Worm (Caenorhabditis elegans) whole organism, L4 larva: ENCODE measurements around the gene fbxb-99.
A peak's percentile ranks its signal among the peaks of the same experiment; 100 is the strongest.

Experiments used
- F10B5.3 ChIP-seq: sonication (generic microtip); optimal IDR thresholded peaks from 2 replicates; lab custom pipeline; 2016; ENCODE audit warnings: mild to moderate bottlenecking, missing genetic modification characterization, missing compliant biosample characterization
- F44E2.7 ChIP-seq: fragments of 200-800 bp; sonication (Bioruptor generic); IDR thresholded peaks from 2 replicates; pipeline ENCODE4 v2.1.2; 2022; ENCODE audit warnings: missing genetic modification characterization, missing compliant biosample characterization
- R02D3.7 ChIP-seq: fragments of 150-350 bp; sonication (generic microtip); optimal IDR thresholded peaks from 3 replicates; lab custom pipeline; 2014; ENCODE audit warnings: missing biosample characterization, missing genetic modification characterization
- Y105C5A.15 ChIP-seq: fragments of 200-800 bp; sonication (Bioruptor generic); IDR thresholded peaks from 2 replicates; pipeline ENCODE4 v1.3.6; 2022; ENCODE audit warnings: missing genetic modification characterization, missing compliant biosample characterization
- Y5F2A.4 ChIP-seq: fragments of 200-800 bp; sonication (Bioruptor generic); optimal IDR thresholded peaks from 2 replicates; lab custom pipeline; 2018; ENCODE audit warnings: mild to moderate bottlenecking, missing genetic modification characterization, missing compliant biosample characterization
- Y75B8A.6 ChIP-seq: fragments of 200-800 bp; sonication (Bioruptor generic); IDR thresholded peaks from 2 replicates; pipeline ENCODE4 v1.3.6; 2022; ENCODE audit warnings: missing genetic modification reagents, missing genetic modification characterization, missing compliant biosample characterization
- ZK546.5 ChIP-seq, 2 experiments: sonication (generic microtip); optimal IDR thresholded peaks; 2 replicates each; lab custom pipeline; 2017; ENCODE audit warnings: missing biosample characterization in 2 of 2, missing genetic modification characterization in 2 of 2
- arid-1 ChIP-seq: fragments of 200-800 bp; sonication (Bioruptor generic); conservative IDR thresholded peaks from 2 replicates; pipeline ENCODE4 v1.3.6; 2022; ENCODE audit warnings: missing genetic modification reagents, missing genetic modification characterization, missing compliant biosample characterization
- ceh-20 ChIP-seq: fragments of 200-800 bp; sonication (Bioruptor generic); IDR thresholded peaks from 2 replicates; pipeline ENCODE4 v1.3.6; 2022; ENCODE audit warnings: missing genetic modification reagents, missing genetic modification characterization, missing compliant biosample characterization
- ceh-62 ChIP-seq: sonication (generic microtip); optimal IDR thresholded peaks from 2 replicates; lab custom pipeline; 2017; ENCODE audit warnings: missing biosample characterization, missing genetic modification characterization
- ceh-82 ChIP-seq: sonication (generic microtip); optimal IDR thresholded peaks from 2 replicates; lab custom pipeline; 2017; ENCODE audit warnings: missing biosample characterization, missing genetic modification characterization
- ces-1 ChIP-seq: fragments of 150-350 bp; sonication (generic microtip); optimal IDR thresholded peaks from 4 replicates; lab custom pipeline; 2014; ENCODE audit warnings: missing biosample characterization, missing genetic modification reagents, missing genetic modification characterization
- cey-2 ChIP-seq: sonication (generic microtip); optimal IDR thresholded peaks from 3 replicates; lab custom pipeline; 2017; ENCODE audit warnings: missing genetic modification characterization, mild to moderate bottlenecking, missing compliant biosample characterization, antibody characterized with exemption, borderline replicate concordance; ENCODE audit not compliant: insufficient read depth
- daf-12 ChIP-seq: fragments of 150-350 bp; optimal IDR thresholded peaks from 2 replicates; lab custom pipeline; 2014; ENCODE audit warnings: missing biosample characterization, missing genetic modification reagents, missing genetic modification characterization
- daf-16 ChIP-seq, 3 experiments: sonication (generic microtip); optimal IDR thresholded peaks; 2 replicates each; lab custom pipeline; 2016 to 2017; ENCODE audit warnings: missing genetic modification characterization in 3 of 3, missing genetic modification reagents in 3 of 3, mild to moderate bottlenecking in 2 of 3, missing compliant biosample characterization in 2 of 3, missing biosample characterization in 1 of 3, moderate library complexity in 1 of 3
- dpl-1 ChIP-seq: fragments of 150-350 bp; optimal IDR thresholded peaks from 2 replicates; lab custom pipeline; 2014; ENCODE audit warnings: missing biosample characterization, missing genetic modification reagents, missing genetic modification characterization
- duxl-1 ChIP-seq: sonication (generic microtip); optimal IDR thresholded peaks from 2 replicates; lab custom pipeline; 2016; ENCODE audit warnings: mild to moderate bottlenecking, missing genetic modification characterization, moderate library complexity, missing compliant biosample characterization; ENCODE audit not compliant: poor library complexity
- dve-1 ChIP-seq: sonication (generic microtip); optimal IDR thresholded peaks from 2 replicates; lab custom pipeline; 2017; ENCODE audit warnings: antibody characterized with exemption, mild to moderate bottlenecking, missing genetic modification characterization, missing compliant biosample characterization; ENCODE audit not compliant: insufficient read depth
- egl-27 ChIP-seq: sonication (generic microtip); optimal IDR thresholded peaks from 3 replicates; lab custom pipeline; 2017; ENCODE audit warnings: missing biosample characterization, missing genetic modification reagents, missing genetic modification characterization
- egl-43 ChIP-seq: fragments of 200-800 bp; sonication (Bioruptor generic); IDR thresholded peaks from 2 replicates; pipeline ENCODE4 v1.3.6; 2022; ENCODE audit warnings: missing genetic modification reagents, missing genetic modification characterization, missing compliant biosample characterization
- fos-1 ChIP-seq: fragments of 150-350 bp; optimal IDR thresholded peaks from 2 replicates; lab custom pipeline; 2014; ENCODE audit warnings: missing biosample characterization, missing genetic modification characterization
- hlh-11 ChIP-seq: fragments of 200-800 bp; sonication (Bioruptor generic); optimal IDR thresholded peaks from 2 replicates; lab custom pipeline; 2018; ENCODE audit warnings: mild to moderate bottlenecking, missing genetic modification characterization, missing compliant biosample characterization
- hmg-1.1 ChIP-seq: fragments of 200-800 bp; sonication (Bioruptor generic); IDR thresholded peaks from 2 replicates; pipeline ENCODE4 v1.3.6; 2022; ENCODE audit warnings: missing genetic modification reagents, missing genetic modification characterization, missing compliant biosample characterization
- jun-1 ChIP-seq: fragments of 150-350 bp; optimal IDR thresholded peaks from 2 replicates; lab custom pipeline; 2014; ENCODE audit warnings: missing biosample characterization, missing genetic modification reagents, missing genetic modification characterization
- lin-15B ChIP-seq: fragments of 150-350 bp; sonication (generic microtip); optimal IDR thresholded peaks from 3 replicates; lab custom pipeline; 2014; ENCODE audit warnings: missing biosample characterization, missing genetic modification characterization
- lin-29 ChIP-seq: fragments of 200-800 bp; sonication (Bioruptor generic); IDR thresholded peaks from 2 replicates; pipeline ENCODE4 v1.3.6; 2022; ENCODE audit warnings: missing genetic modification reagents, missing genetic modification characterization, missing compliant biosample characterization
- lin-38 ChIP-seq: fragments of 200-800 bp; sonication (Bioruptor generic); IDR thresholded peaks from 2 replicates; pipeline ENCODE4 v1.3.6; 2022; ENCODE audit warnings: missing genetic modification reagents, missing genetic modification characterization, missing compliant biosample characterization
- madf-5 ChIP-seq, 2 experiments: fragments of 200-800 bp; sonication (Bioruptor generic); IDR thresholded peaks; 2 replicates each; pipeline ENCODE4 v1.3.6; 2022; ENCODE audit warnings: missing compliant biosample characterization in 2 of 2, missing genetic modification characterization in 2 of 2
- mdl-1 ChIP-seq, 2 experiments: fragments of 150-350 bp in 1 of 2; sonication (generic microtip) in 1 of 2; optimal IDR thresholded peaks; 2 replicates each; lab custom pipeline; 2014 to 2017; ENCODE audit warnings: missing biosample characterization in 2 of 2, missing genetic modification characterization in 2 of 2
- mes-2 ChIP-seq: sonication (generic microtip); optimal IDR thresholded peaks from 2 replicates; lab custom pipeline; 2016; ENCODE audit warnings: missing genotype, mild to moderate bottlenecking, missing genetic modification characterization, missing compliant biosample characterization; ENCODE audit not compliant: poor library complexity, severe bottlenecking
- mxl-2 ChIP-seq: fragments of 200-800 bp; sonication (Bioruptor generic); conservative IDR thresholded peaks from 2 replicates; pipeline ENCODE4 v1.3.6; 2022; ENCODE audit warnings: missing genetic modification reagents, missing genetic modification characterization, missing compliant biosample characterization
- nhr-11 ChIP-seq: fragments of 150-350 bp; optimal IDR thresholded peaks from 2 replicates; lab custom pipeline; 2014; ENCODE audit warnings: missing biosample characterization, missing genetic modification characterization
- nhr-111 ChIP-seq: fragments of 200-800 bp; sonication (Bioruptor generic); optimal IDR thresholded peaks from 2 replicates; lab custom pipeline; 2018; ENCODE audit warnings: mild to moderate bottlenecking, missing genetic modification characterization, missing compliant biosample characterization
- nhr-25 ChIP-seq: sonication (generic microtip); optimal IDR thresholded peaks from 2 replicates; lab custom pipeline; 2017; ENCODE audit warnings: missing genetic modification characterization, mild to moderate bottlenecking, missing compliant biosample characterization, antibody characterized with exemption, moderate library complexity, borderline replicate concordance; ENCODE audit not compliant: insufficient read depth
- nhr-28 ChIP-seq: fragments of 150-350 bp; optimal IDR thresholded peaks from 2 replicates; lab custom pipeline; 2014; ENCODE audit warnings: missing biosample characterization, missing genetic modification characterization
- nhr-41 ChIP-seq: fragments of 200-800 bp; sonication (Bioruptor generic); IDR thresholded peaks from 2 replicates; pipeline ENCODE4 v1.3.6; 2022; ENCODE audit warnings: missing genetic modification reagents, missing genetic modification characterization, missing compliant biosample characterization
- nhr-76 ChIP-seq: fragments of 150-350 bp; optimal IDR thresholded peaks from 2 replicates; lab custom pipeline; 2014; ENCODE audit warnings: missing biosample characterization, missing genetic modification characterization
- nhr-77 ChIP-seq: fragments of 150-350 bp; optimal IDR thresholded peaks from 2 replicates; lab custom pipeline; 2014; ENCODE audit warnings: missing biosample characterization, missing genetic modification characterization
- php-3 ChIP-seq: fragments of 200-800 bp; sonication (Bioruptor generic); IDR thresholded peaks from 2 replicates; pipeline ENCODE4 v1.3.6; 2022; ENCODE audit warnings: missing genetic modification reagents, missing genetic modification characterization, missing compliant biosample characterization
- saeg-2 ChIP-seq: fragments of 200-800 bp; sonication (Bioruptor generic); IDR thresholded peaks from 2 replicates; pipeline ENCODE4 v1.3.6; 2022; ENCODE audit warnings: missing genetic modification reagents, missing genetic modification characterization, missing compliant biosample characterization
- sdz-12 ChIP-seq: fragments of 200-800 bp; sonication (Bioruptor generic); optimal IDR thresholded peaks from 2 replicates; lab custom pipeline; 2018; ENCODE audit warnings: mild to moderate bottlenecking, missing genetic modification characterization, missing compliant biosample characterization
- spr-1 ChIP-seq: sonication (generic microtip); optimal IDR thresholded peaks from 2 replicates; lab custom pipeline; 2016; ENCODE audit warnings: mild to moderate bottlenecking, missing genetic modification characterization, missing compliant biosample characterization
- spr-3 ChIP-seq: fragments of 200-800 bp; sonication (Bioruptor generic); optimal IDR thresholded peaks from 2 replicates; lab custom pipeline; 2018; ENCODE audit warnings: mild to moderate bottlenecking, missing genetic modification characterization, missing compliant biosample characterization
- tag-97 ChIP-seq: fragments of 200-800 bp; sonication (Bioruptor generic); IDR thresholded peaks from 2 replicates; pipeline ENCODE4 v1.3.6; 2022; ENCODE audit warnings: missing genetic modification characterization, missing compliant biosample characterization
- unc-130 ChIP-seq: sonication (generic microtip); optimal IDR thresholded peaks from 2 replicates; lab custom pipeline; 2016; ENCODE audit warnings: missing genetic modification reagents, missing genetic modification characterization, missing compliant biosample characterization
- unc-39 ChIP-seq: sonication (generic microtip); optimal IDR thresholded peaks from 2 replicates; lab custom pipeline; 2017; ENCODE audit warnings: missing biosample characterization, missing genetic modification characterization
- unc-62 ChIP-seq, 3 experiments: fragments of 150-350 bp in 1 of 3; sonication (generic microtip); optimal IDR thresholded peaks in 2 of 3; peaks in 1 of 3; 1 replicate in 1 of 3; 2 replicates in 2 of 3; lab custom pipeline; 2014 to 2017; ENCODE audit warnings: missing biosample characterization in 3 of 3, missing genetic modification characterization in 3 of 3, missing genetic modification reagents in 3 of 3, missing genotype in 1 of 3
- vab-7 ChIP-seq: fragments of 200-800 bp; sonication (Bioruptor generic); IDR thresholded peaks from 2 replicates; pipeline ENCODE4 v1.3.6; 2022; ENCODE audit warnings: missing genetic modification reagents, missing genetic modification characterization, missing compliant biosample characterization
- zag-1 ChIP-seq: fragments of 150-350 bp; optimal IDR thresholded peaks from 2 replicates; lab custom pipeline; 2014; ENCODE audit warnings: missing biosample characterization, missing genetic modification characterization
- ztf-11 ChIP-seq: fragments of 150-350 bp; optimal IDR thresholded peaks from 2 replicates; lab custom pipeline; 2014; ENCODE audit warnings: missing biosample characterization, missing genetic modification characterization

Gene fbxb-99

ce11 chrII:3743684-3744200, 49.5 kb downstream of the fbxb-99 start, which contains the start of gene nta-1:
Gene nta-1 (minus strand): TSS chrII:3743814.
- TF ChIP-seq ceh-62 (tag; lab: Kevin White, UChicago) (no peak), lin-15B (tag; lab: Kevin White, UChicago) (no peak), hlh-11 (tag; lab: Kevin White, UChicago) (peak; percentile 51), egl-27 (tag; lab: Kevin White, UChicago) (no peak), egl-43 (no peak), F10B5.3 (tag; lab: Kevin White, UChicago) (no peak), nhr-41 (GFP tag; lab: Robert Waterston, UW) (no peak), ceh-82 (tag; lab: Kevin White, UChicago) (no peak), madf-5 (GFP tag; IDR thresholded peaks at IDR 0.05; lab: Robert Waterston, UW) (no peak), jun-1 (no peak), fos-1 (no peak), Y105C5A.15 (GFP tag; lab: Robert Waterston, UW) (no peak), mdl-1 (tag; optimal IDR thresholded peaks at IDR 0.05; lab: Kevin White, UChicago) (peak in 1 of 2 experiments; percentile 22), ZK546.5 (tag; optimal IDR thresholded peaks at IDR 0.05; lab: Kevin White, UChicago) (no peak), Y5F2A.4 (GFP tag; lab: Kevin White, UChicago) (no peak), nhr-76 (tag; lab: Kevin White, UChicago) (no peak), nhr-77 (tag; lab: Kevin White, UChicago) (peak; percentile 13), sdz-12 (GFP tag; lab: Kevin White, UChicago) (no peak), spr-1 (tag; lab: Kevin White, UChicago) (no peak), ceh-20 (GFP tag; lab: Robert Waterston, UW) (no peak), R02D3.7 (tag; lab: Kevin White, UChicago) (no peak), duxl-1 (tag; lab: Kevin White, UChicago) (peak; percentile 76), tag-97 (GFP tag; lab: Robert Waterston, UW) (no peak), saeg-2 (GFP tag; lab: Robert Waterston, UW) (no peak), dpl-1 (GFP tag; lab: Kevin White, UChicago) (no peak), dve-1 (tag; lab: Kevin White, UChicago) (no peak), vab-7 (no peak), zag-1 (no peak), unc-130 (no peak), nhr-25 (tag; lab: Kevin White, UChicago) (no peak), daf-16 (GFP tag; optimal IDR thresholded peaks at IDR 0.05; lab: Kevin White, UChicago) (no peak), daf-16 (tag; optimal IDR thresholded peaks at IDR 0.05; lab: Kevin White, UChicago) (peak; percentile 64), nhr-28 (tag; lab: Kevin White, UChicago) (peak; percentile 91), Y75B8A.6 (GFP tag; lab: Robert Waterston, UW) (no peak), daf-12 (tag; lab: Kevin White, UChicago) (no peak), cey-2 (tag; lab: Kevin White, UChicago) (no peak), arid-1 (GFP tag; lab: Robert Waterston, UW) (no peak), nhr-111 (GFP tag; lab: Kevin White, UChicago) (no peak), spr-3 (GFP tag; lab: Kevin White, UChicago) (no peak), F44E2.7 (GFP tag; lab: Robert Waterston, UW) (no peak), ces-1 (no peak), php-3 (GFP tag; lab: Robert Waterston, UW) (no peak), hmg-1.1 (0 out of 2 replicates have a peak, but pooled peaks have one; percentile 36), lin-38 (GFP tag; lab: Robert Waterston, UW) (no peak), unc-39 (no peak), lin-29 (GFP tag; lab: Robert Waterston, UW) (no peak), mes-2 (no peak), nhr-11 (tag; lab: Kevin White, UChicago) (no peak), ztf-11 (tag; lab: Kevin White, UChicago) (no peak), unc-62 (GFP tag; optimal IDR thresholded peaks at IDR 0.05 in 1 of 2; lab: Kevin White, UChicago) (peak in 1 of 2 experiments; percentile 97), unc-62 (tag; optimal IDR thresholded peaks at IDR 0.05; lab: Kevin White, UChicago) (no peak), mxl-2 (GFP tag; lab: Robert Waterston, UW) (no peak)
